Worm (Caenorhabditis elegans) whole organism, L4 larva: ENCODE measurements around the gene Y53C12B.7.

Experiments used
- D1046.2 ChIP-seq: fragments of 200-800 bp; sonication (Bioruptor generic); IDR thresholded peaks from 2 replicates; pipeline ENCODE4 v1.3.6; 2022; ENCODE audit warnings: missing genetic modification characterization, missing compliant biosample characterization
- F10B5.3 ChIP-seq: sonication (generic microtip); optimal IDR thresholded peaks from 2 replicates; lab custom pipeline; 2016; ENCODE audit warnings: mild to moderate bottlenecking, missing genetic modification characterization, missing compliant biosample characterization
- T26A8.4 ChIP-seq: fragments of 200-800 bp; sonication (Bioruptor generic); IDR thresholded peaks from 2 replicates; pipeline ENCODE4 v1.3.6; 2022; ENCODE audit warnings: missing genetic modification characterization, missing compliant biosample characterization
- Y105C5A.15 ChIP-seq: fragments of 200-800 bp; sonication (Bioruptor generic); IDR thresholded peaks from 2 replicates; pipeline ENCODE4 v1.3.6; 2022; ENCODE audit warnings: missing genetic modification characterization, missing compliant biosample characterization
- Y48G9A.11 ChIP-seq: fragments of 200-800 bp; sonication (Bioruptor generic); IDR thresholded peaks from 2 replicates; pipeline ENCODE4 v1.3.6; 2022; ENCODE audit warnings: missing genetic modification reagents, missing genetic modification characterization, missing compliant biosample characterization
- Y5F2A.4 ChIP-seq: fragments of 200-800 bp; sonication (Bioruptor generic); optimal IDR thresholded peaks from 2 replicates; lab custom pipeline; 2018; ENCODE audit warnings: mild to moderate bottlenecking, missing genetic modification characterization, missing compliant biosample characterization
- aha-1 ChIP-seq: fragments of 150-350 bp; peaks from one replicate; lab custom pipeline; 2014; ENCODE audit warnings: missing biosample characterization, missing genetic modification characterization
- aly-2 ChIP-seq: sonication (generic microtip); optimal IDR thresholded peaks from 2 replicates; lab custom pipeline; 2018; ENCODE audit warnings: missing biosample characterization, missing genetic modification characterization
- arid-1 ChIP-seq: fragments of 200-800 bp; sonication (Bioruptor generic); conservative IDR thresholded peaks from 2 replicates; pipeline ENCODE4 v1.3.6; 2022; ENCODE audit warnings: missing genetic modification reagents, missing genetic modification characterization, missing compliant biosample characterization
- attf-4 ChIP-seq: sonication (generic microtip); optimal IDR thresholded peaks from 3 replicates; lab custom pipeline; 2017; ENCODE audit warnings: missing biosample characterization, missing genetic modification characterization
- ceh-20 ChIP-seq: fragments of 200-800 bp; sonication (Bioruptor generic); IDR thresholded peaks from 2 replicates; pipeline ENCODE4 v1.3.6; 2022; ENCODE audit warnings: missing genetic modification reagents, missing genetic modification characterization, missing compliant biosample characterization
- ceh-28 ChIP-seq: fragments of 150-350 bp; optimal IDR thresholded peaks from 2 replicates; lab custom pipeline; 2014; ENCODE audit warnings: missing biosample characterization, missing genetic modification reagents, missing genetic modification characterization
- ces-1 ChIP-seq: fragments of 150-350 bp; sonication (generic microtip); optimal IDR thresholded peaks from 4 replicates; lab custom pipeline; 2014; ENCODE audit warnings: missing biosample characterization, missing genetic modification reagents, missing genetic modification characterization
- ctbp-1 ChIP-seq: fragments of 200-800 bp; sonication (Bioruptor generic); IDR thresholded peaks from 2 replicates; pipeline ENCODE4 v1.3.6; 2022; ENCODE audit warnings: missing genetic modification reagents, missing genetic modification characterization, missing compliant biosample characterization
- daf-19 ChIP-seq: fragments of 200-800 bp; sonication (Bioruptor generic); conservative IDR thresholded peaks from 2 replicates; pipeline ENCODE4 v1.3.6; 2022; ENCODE audit warnings: missing genetic modification characterization, missing compliant biosample characterization
- egl-43 ChIP-seq: fragments of 200-800 bp; sonication (Bioruptor generic); IDR thresholded peaks from 2 replicates; pipeline ENCODE4 v1.3.6; 2022; ENCODE audit warnings: missing genetic modification reagents, missing genetic modification characterization, missing compliant biosample characterization
- fkh-10 ChIP-seq: fragments of 150-350 bp; optimal IDR thresholded peaks from 2 replicates; lab custom pipeline; 2014; ENCODE audit warnings: missing biosample characterization, missing genetic modification reagents, missing genetic modification characterization
- hlh-11 ChIP-seq: fragments of 200-800 bp; sonication (Bioruptor generic); optimal IDR thresholded peaks from 2 replicates; lab custom pipeline; 2018; ENCODE audit warnings: mild to moderate bottlenecking, missing genetic modification characterization, missing compliant biosample characterization
- hmg-1.1 ChIP-seq: fragments of 200-800 bp; sonication (Bioruptor generic); IDR thresholded peaks from 2 replicates; pipeline ENCODE4 v1.3.6; 2022; ENCODE audit warnings: missing genetic modification reagents, missing genetic modification characterization, missing compliant biosample characterization
- jun-1 ChIP-seq: fragments of 150-350 bp; optimal IDR thresholded peaks from 2 replicates; lab custom pipeline; 2014; ENCODE audit warnings: missing biosample characterization, missing genetic modification reagents, missing genetic modification characterization
- lin-13 ChIP-seq: fragments of 150-350 bp; optimal IDR thresholded peaks from 2 replicates; lab custom pipeline; 2014; ENCODE audit warnings: missing biosample characterization, missing genetic modification reagents, missing genetic modification characterization
- lin-39 ChIP-seq: fragments of 150-350 bp; optimal IDR thresholded peaks from 2 replicates; lab custom pipeline; 2014; ENCODE audit warnings: missing biosample characterization, missing genetic modification reagents, missing genetic modification characterization
- lsy-2 ChIP-seq, 2 experiments: fragments of 150-350 bp in 1 of 2; sonication (generic microtip) in 1 of 2; optimal IDR thresholded peaks; 2 replicates each; lab custom pipeline; 2014 to 2017; ENCODE audit warnings: missing biosample characterization in 2 of 2, missing genetic modification characterization in 2 of 2
- mes-2 ChIP-seq: sonication (generic microtip); optimal IDR thresholded peaks from 2 replicates; lab custom pipeline; 2016; ENCODE audit warnings: missing genotype, mild to moderate bottlenecking, missing genetic modification characterization, missing compliant biosample characterization; ENCODE audit not compliant: poor library complexity, severe bottlenecking
- nhr-102 ChIP-seq: sonication (generic microtip); optimal IDR thresholded peaks from 2 replicates; lab custom pipeline; 2016; ENCODE audit warnings: mild to moderate bottlenecking, missing genetic modification characterization, moderate library complexity, missing compliant biosample characterization
- nhr-11 ChIP-seq: fragments of 150-350 bp; optimal IDR thresholded peaks from 2 replicates; lab custom pipeline; 2014; ENCODE audit warnings: missing biosample characterization, missing genetic modification characterization
- nhr-25 ChIP-seq: sonication (generic microtip); optimal IDR thresholded peaks from 2 replicates; lab custom pipeline; 2017; ENCODE audit warnings: missing genetic modification characterization, mild to moderate bottlenecking, missing compliant biosample characterization, antibody characterized with exemption, moderate library complexity, borderline replicate concordance; ENCODE audit not compliant: insufficient read depth
- pha-4 ChIP-seq, 2 experiments: fragments of 150-350 bp in 1 of 2; fragments of 200-800 bp in 1 of 2; sonication (Bioruptor generic) in 1 of 2; IDR thresholded peaks in 1 of 2; optimal IDR thresholded peaks in 1 of 2; 2 replicates each; pipeline versions ENCODE4 v1.3.6 to Lab custom; 2014 to 2022; ENCODE audit warnings: missing genetic modification characterization in 2 of 2, missing genetic modification reagents in 2 of 2, missing biosample characterization in 1 of 2, missing compliant biosample characterization in 1 of 2
- rbr-2 ChIP-seq: sonication (generic microtip); optimal IDR thresholded peaks from 2 replicates; lab custom pipeline; 2016; ENCODE audit warnings: missing genotype, missing genetic modification characterization, missing compliant biosample characterization
- tra-1 ChIP-seq: fragments of 200-800 bp; sonication (Bioruptor generic); IDR thresholded peaks from 2 replicates; pipeline ENCODE4 v1.3.6; 2022; ENCODE audit warnings: missing genetic modification reagents, missing genetic modification characterization, missing compliant biosample characterization
- unc-62 ChIP-seq, 3 experiments: fragments of 150-350 bp in 1 of 3; sonication (generic microtip); optimal IDR thresholded peaks in 2 of 3; peaks in 1 of 3; 1 replicate in 1 of 3; 2 replicates in 2 of 3; lab custom pipeline; 2014 to 2017; ENCODE audit warnings: missing biosample characterization in 3 of 3, missing genetic modification characterization in 3 of 3, missing genetic modification reagents in 3 of 3, missing genotype in 1 of 3
- zip-2 ChIP-seq: fragments of 150-350 bp; optimal IDR thresholded peaks from 2 replicates; lab custom pipeline; 2014; ENCODE audit warnings: missing biosample characterization, missing genetic modification characterization
- ztf-11 ChIP-seq: fragments of 150-350 bp; optimal IDR thresholded peaks from 2 replicates; lab custom pipeline; 2014; ENCODE audit warnings: missing biosample characterization, missing genetic modification characterization
- ztf-7 ChIP-seq: fragments of 150-350 bp; optimal IDR thresholded peaks from 2 replicates; lab custom pipeline; 2014; ENCODE audit warnings: missing biosample characterization, missing genetic modification characterization

Gene Y53C12B.7

DNA sequence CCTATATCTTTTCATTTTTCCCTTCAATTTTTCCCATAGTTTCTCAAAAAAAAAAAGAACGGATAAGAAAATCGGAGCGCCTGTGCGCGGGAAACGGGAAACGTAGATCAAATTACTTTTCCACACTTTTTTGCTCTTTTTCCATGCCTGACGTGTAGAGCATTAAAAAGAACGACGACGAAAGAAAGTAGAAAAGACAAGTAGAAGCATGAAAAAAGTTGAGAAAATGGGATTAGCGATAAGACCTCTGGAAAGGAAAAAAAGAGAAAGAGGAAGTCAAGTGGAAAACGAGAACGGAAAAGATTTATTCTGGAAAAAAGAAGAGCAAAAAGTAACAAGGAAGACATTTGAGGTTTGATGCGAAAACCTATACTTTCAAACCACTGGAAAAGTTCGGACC lies 24.5 kb downstream of the Y53C12B.7 start:
- TF ChIP-seq daf-19 (no peak), ztf-7 (tag; lab: Kevin White, UChicago) (no peak), ceh-20 (GFP tag; lab: Robert Waterston, UW) (no peak), Y5F2A.4 (GFP tag; lab: Kevin White, UChicago) (no peak), aly-2 (tag; lab: Kevin White, UChicago) (no peak), ces-1 (GFP tag; lab: Kevin White, UChicago) (peak; percentile 64), T26A8.4 (GFP tag; lab: Robert Waterston, UW) (no peak), lsy-2 (tag; optimal IDR thresholded peaks at IDR 0.05; lab: Kevin White, UChicago) (peak in 1 of 2 experiments; percentile 1), Y105C5A.15 (GFP tag; lab: Robert Waterston, UW) (no peak), pha-4 (GFP tag; IDR thresholded peaks at IDR 0.05; lab: Robert Waterston, UW) (no peak), pha-4 (tag; optimal IDR thresholded peaks at IDR 0.05; lab: Kevin White, UChicago) (no peak), nhr-25 (no peak), egl-43 (GFP tag; lab: Robert Waterston, UW) (no peak), attf-4 (tag; lab: Kevin White, UChicago) (no peak), ctbp-1 (GFP tag; lab: Robert Waterston, UW) (0 out of 2 replicates have a peak, but pooled peaks have one; percentile 20), ztf-11 (tag; lab: Kevin White, UChicago) (no peak), rbr-2 (tag; lab: Kevin White, UChicago) (no peak), arid-1 (GFP tag; lab: Robert Waterston, UW) (no peak), fkh-10 (GFP tag; lab: Kevin White, UChicago) (peak; percentile 83), nhr-11 (tag; lab: Kevin White, UChicago) (no peak), F10B5.3 (tag; lab: Kevin White, UChicago) (no peak), lin-39 (tag; lab: Kevin White, UChicago) (no peak), mes-2 (tag; lab: Kevin White, UChicago) (no peak), jun-1 (no peak), aha-1 (tag; lab: Kevin White, UChicago) (no peak)

DNA sequence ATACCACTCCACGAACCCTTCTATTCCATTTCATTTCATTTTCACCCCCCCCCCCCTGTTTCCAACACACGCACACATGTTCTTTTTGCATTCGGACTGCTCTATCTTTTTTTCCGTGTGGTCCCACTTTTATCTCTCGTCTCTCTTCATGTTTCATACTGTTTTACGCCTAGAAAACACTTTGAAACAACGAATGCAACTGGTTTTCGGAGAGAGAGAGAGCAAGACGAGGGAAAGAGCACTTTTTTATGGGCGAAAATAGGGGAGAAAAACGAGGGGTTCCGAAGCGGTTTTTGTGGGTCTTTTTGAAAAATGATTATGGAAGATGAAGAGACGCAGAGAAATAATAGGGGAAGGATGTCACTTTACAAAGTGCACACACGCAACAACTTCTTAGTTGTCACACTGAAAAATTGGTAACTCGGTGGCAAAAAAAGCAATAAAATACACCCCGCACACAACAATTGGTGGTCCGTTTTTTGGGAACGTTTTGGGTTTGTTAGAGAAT lies 25.8 kb downstream of the Y53C12B.7 start:
- TF ChIP-seq tra-1 (GFP tag; lab: Robert Waterston, UW) (0 out of 2 replicates have a peak, but pooled peaks have one; percentile 42), nhr-102 (no peak), lin-13 (GFP tag; lab: Kevin White, UChicago) (no peak), hmg-1.1 (GFP tag; lab: Robert Waterston, UW) (0 out of 2 replicates have a peak, but pooled peaks have one; percentile 38), hlh-11 (peak; percentile 12), nhr-11 (tag; lab: Kevin White, UChicago) (peak; percentile 8), ceh-28 (tag; lab: Kevin White, UChicago) (no peak), unc-62 (GFP tag; optimal IDR thresholded peaks at IDR 0.05 in 1 of 2; lab: Kevin White, UChicago) (peak in 1 of 2 experiments; percentile 32), unc-62 (tag; optimal IDR thresholded peaks at IDR 0.05; lab: Kevin White, UChicago) (no peak), lsy-2 (tag; optimal IDR thresholded peaks at IDR 0.05; lab: Kevin White, UChicago) (peak in 1 of 2 experiments; percentile 6), egl-43 (GFP tag; lab: Robert Waterston, UW) (0 out of 2 replicates have a peak, but pooled peaks have one; percentile 10)

DNA sequence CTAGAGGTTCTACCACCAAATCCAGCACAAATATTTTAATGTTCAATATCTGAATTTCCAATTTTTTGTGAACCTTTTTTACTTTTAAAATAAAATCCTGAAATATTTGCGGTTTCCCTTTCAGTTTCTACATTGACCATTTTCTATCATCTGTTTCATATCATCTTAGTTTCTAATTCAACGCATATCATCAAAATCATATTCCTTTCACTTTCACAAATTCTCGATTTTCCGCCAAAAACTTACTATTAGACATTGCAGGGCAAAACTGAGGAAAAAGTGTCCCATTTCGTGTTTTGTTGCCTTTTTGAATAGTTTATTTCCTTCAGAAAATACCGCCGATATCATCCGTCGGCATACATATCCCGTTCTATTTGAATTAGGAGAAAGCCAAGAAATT lies 28.0 kb downstream of the Y53C12B.7 start:
- TF ChIP-seq ceh-20 (GFP tag; lab: Robert Waterston, UW) (no peak), zip-2 (no peak), Y105C5A.15 (GFP tag; lab: Robert Waterston, UW) (no peak), aha-1 (tag; lab: Kevin White, UChicago) (peak; percentile 16), Y48G9A.11 (GFP tag; lab: Robert Waterston, UW) (no peak), D1046.2 (GFP tag; lab: Robert Waterston, UW) (no peak), tra-1 (GFP tag; lab: Robert Waterston, UW) (no peak), ztf-11 (tag; lab: Kevin White, UChicago) (no peak)
